Worm (Caenorhabditis elegans) whole organism, L2 larva: ENCODE data around the gene W02B12.13.

ENCODE experiments used
- C34F6.9 ChIP-seq: fragments of 150-350 bp; optimal IDR thresholded peaks from 2 replicates; lab custom pipeline; 2014; ENCODE audit warnings: missing biosample characterization, missing genetic modification characterization
- F13H6.1 ChIP-seq: sonication (generic microtip); optimal IDR thresholded peaks from 2 replicates; lab custom pipeline; 2016; ENCODE audit warnings: missing genetic modification characterization, missing compliant biosample characterization
- R02D3.7 ChIP-seq: fragments of 150-350 bp; optimal IDR thresholded peaks from 2 replicates; lab custom pipeline; 2014; ENCODE audit warnings: missing biosample characterization, missing genetic modification characterization
- Y55F3AM.14 ChIP-seq: fragments of 200-800 bp; sonication (Bioruptor generic); optimal IDR thresholded peaks from 2 replicates; lab custom pipeline; 2018; ENCODE audit warnings: mild to moderate bottlenecking, missing genetic modification characterization, missing compliant biosample characterization
- ZK546.5 ChIP-seq: sonication (generic microtip); optimal IDR thresholded peaks from 2 replicates; lab custom pipeline; 2017; ENCODE audit warnings: missing biosample characterization, missing genetic modification characterization
- alr-1 ChIP-seq: fragments of 150-350 bp; optimal IDR thresholded peaks from 2 replicates; lab custom pipeline; 2014; ENCODE audit warnings: missing biosample characterization, missing genetic modification characterization
- aly-2 ChIP-seq: fragments of 150-350 bp; optimal IDR thresholded peaks from 2 replicates; lab custom pipeline; 2014; ENCODE audit warnings: missing biosample characterization, missing genetic modification characterization
- ama-1 ChIP-seq: fragments of 150-350 bp; optimal IDR thresholded peaks from 2 replicates; lab custom pipeline; 2018; ENCODE audit warnings: inconsistent platforms
- blmp-1 ChIP-seq: sonication (generic microtip); optimal IDR thresholded peaks from 2 replicates; lab custom pipeline; 2017; ENCODE audit warnings: missing genetic modification characterization, mild to moderate bottlenecking, missing compliant biosample characterization, antibody characterized with exemption, moderate library complexity; ENCODE audit not compliant: insufficient read depth
- ceh-16 ChIP-seq: fragments of 150-350 bp; optimal IDR thresholded peaks from 2 replicates; lab custom pipeline; 2014; ENCODE audit warnings: missing biosample characterization, missing genetic modification characterization
- ceh-82 ChIP-seq: fragments of 150-350 bp; optimal IDR thresholded peaks from 2 replicates; lab custom pipeline; 2014; ENCODE audit warnings: missing biosample characterization, missing genetic modification characterization
- crh-2 ChIP-seq: sonication (generic microtip); optimal IDR thresholded peaks from 2 replicates; lab custom pipeline; 2017; ENCODE audit warnings: missing biosample characterization, missing genetic modification characterization
- dmd-4 ChIP-seq: sonication (generic microtip); optimal IDR thresholded peaks from 2 replicates; lab custom pipeline; 2017; ENCODE audit warnings: missing biosample characterization, missing genetic modification characterization
- egl-27 ChIP-seq: sonication (generic microtip); optimal IDR thresholded peaks from 3 replicates; lab custom pipeline; 2017; ENCODE audit warnings: missing biosample characterization, missing genetic modification reagents, missing genetic modification characterization
- elt-1 ChIP-seq: fragments of 150-350 bp; optimal IDR thresholded peaks from 2 replicates; lab custom pipeline; 2014; ENCODE audit warnings: missing biosample characterization, missing genetic modification characterization
- elt-3 ChIP-seq: sonication (generic microtip); optimal IDR thresholded peaks from 2 replicates; lab custom pipeline; 2017; ENCODE audit warnings: missing biosample characterization, missing genetic modification characterization
- fos-1 ChIP-seq: fragments of 150-350 bp; optimal IDR thresholded peaks from 2 replicates; lab custom pipeline; 2014; ENCODE audit warnings: missing biosample characterization, missing genetic modification characterization
- gmeb-1 ChIP-seq: fragments of 150-350 bp; optimal IDR thresholded peaks from 2 replicates; lab custom pipeline; 2014; ENCODE audit warnings: missing biosample characterization, missing genetic modification characterization
- lin-11 ChIP-seq: fragments of 150-350 bp; sonication (generic microtip); optimal IDR thresholded peaks from 2 replicates; lab custom pipeline; 2014; ENCODE audit warnings: missing biosample characterization, missing genetic modification characterization, inconsistent platforms, mixed read lengths
- lin-13 ChIP-seq: fragments of 150-350 bp; optimal IDR thresholded peaks from 2 replicates; lab custom pipeline; 2014; ENCODE audit warnings: missing biosample characterization, missing genetic modification reagents, missing genetic modification characterization
- lin-39 ChIP-seq: fragments of 150-350 bp; optimal IDR thresholded peaks from 2 replicates; lab custom pipeline; 2014; ENCODE audit warnings: missing biosample characterization, missing genetic modification reagents, missing genetic modification characterization
- lsy-2 ChIP-seq, 2 experiments: fragments of 150-350 bp in 1 of 2; sonication (generic microtip) in 1 of 2; optimal IDR thresholded peaks; 2 replicates each; lab custom pipeline; 2014 to 2017; ENCODE audit warnings: missing biosample characterization in 2 of 2, missing genetic modification characterization in 2 of 2
- mab-5 ChIP-seq: fragments of 150-350 bp; optimal IDR thresholded peaks from 2 replicates; lab custom pipeline; 2014; ENCODE audit warnings: missing biosample characterization, missing genetic modification characterization
- mbf-1 ChIP-seq: sonication (generic microtip); optimal IDR thresholded peaks from 2 replicates; lab custom pipeline; 2017; ENCODE audit warnings: missing biosample characterization, missing genetic modification characterization
- mdl-1 ChIP-seq, 2 experiments: fragments of 150-350 bp in 1 of 2; sonication (generic microtip) in 1 of 2; optimal IDR thresholded peaks; 2 replicates each; lab custom pipeline; 2017; ENCODE audit warnings: missing biosample characterization in 2 of 2, missing genetic modification characterization in 2 of 2
- nhr-10 ChIP-seq: sonication (generic microtip); optimal IDR thresholded peaks from 2 replicates; lab custom pipeline; 2017; ENCODE audit warnings: missing biosample characterization, missing genetic modification characterization
- nhr-11 ChIP-seq: fragments of 150-350 bp; optimal IDR thresholded peaks from 2 replicates; lab custom pipeline; 2014; ENCODE audit warnings: missing biosample characterization, missing genetic modification characterization
- nhr-12 ChIP-seq: fragments of 150-350 bp; optimal IDR thresholded peaks from 2 replicates; lab custom pipeline; 2014; ENCODE audit warnings: missing biosample characterization, missing genetic modification characterization
- nhr-129 ChIP-seq: fragments of 150-350 bp; optimal IDR thresholded peaks from 2 replicates; lab custom pipeline; 2014; ENCODE audit warnings: missing biosample characterization, missing genetic modification characterization
- nhr-21 ChIP-seq: fragments of 150-350 bp; optimal IDR thresholded peaks from 2 replicates; lab custom pipeline; 2014; ENCODE audit warnings: missing biosample characterization, missing genetic modification characterization
- nhr-23 ChIP-seq: fragments of 150-350 bp; optimal IDR thresholded peaks from 2 replicates; lab custom pipeline; 2014; ENCODE audit warnings: missing biosample characterization, missing genetic modification reagents, missing genetic modification characterization
- nhr-237 ChIP-seq: fragments of 150-350 bp; optimal IDR thresholded peaks from 2 replicates; lab custom pipeline; 2014; ENCODE audit warnings: missing biosample characterization, missing genetic modification characterization
- nhr-25 ChIP-seq: fragments of 150-350 bp; sonication (generic microtip); optimal IDR thresholded peaks from 3 replicates; lab custom pipeline; 2014; ENCODE audit warnings: missing biosample characterization, missing genetic modification characterization
- nhr-6 ChIP-seq: fragments of 150-350 bp; optimal IDR thresholded peaks from 2 replicates; lab custom pipeline; 2014; ENCODE audit warnings: missing biosample characterization, missing genetic modification characterization
- nhr-77 ChIP-seq: fragments of 150-350 bp; optimal IDR thresholded peaks from 2 replicates; lab custom pipeline; 2014; ENCODE audit warnings: missing biosample characterization, missing genetic modification characterization
- peb-1 ChIP-seq: fragments of 150-350 bp; optimal IDR thresholded peaks from 2 replicates; lab custom pipeline; 2014; ENCODE audit warnings: missing biosample characterization, missing genetic modification characterization
- sem-4 ChIP-seq: fragments of 150-350 bp; optimal IDR thresholded peaks from 2 replicates; lab custom pipeline; 2014; ENCODE audit warnings: missing biosample characterization, missing genetic modification reagents, missing genetic modification characterization
- skn-1 ChIP-seq: sonication (generic microtip); optimal IDR thresholded peaks from 2 replicates; lab custom pipeline; 2017; ENCODE audit warnings: missing biosample characterization, missing genetic modification characterization
- sma-3 ChIP-seq: sonication (generic microtip); optimal IDR thresholded peaks from 2 replicates; lab custom pipeline; 2016; ENCODE audit warnings: missing genetic modification reagents, missing genetic modification characterization, missing compliant biosample characterization
- sma-9 ChIP-seq, 2 experiments: fragments of 150-350 bp in 1 of 2; sonication (generic microtip) in 1 of 2; optimal IDR thresholded peaks; 2 replicates each; lab custom pipeline; 2014 to 2016; ENCODE audit warnings: missing genetic modification characterization in 2 of 2, mild to moderate bottlenecking in 1 of 2, missing biosample characterization in 1 of 2, missing compliant biosample characterization in 1 of 2, missing genetic modification reagents in 1 of 2, moderate library complexity in 1 of 2
- snpc-4 ChIP-seq: fragments of 150-350 bp; optimal IDR thresholded peaks from 2 replicates; lab custom pipeline; 2014; ENCODE audit warnings: missing biosample characterization, missing genetic modification characterization
- unc-39 ChIP-seq: fragments of 150-350 bp; optimal IDR thresholded peaks from 2 replicates; lab custom pipeline; 2014; ENCODE audit warnings: missing biosample characterization, missing genetic modification characterization
- unc-55 ChIP-seq: fragments of 150-350 bp; sonication (generic microtip); optimal IDR thresholded peaks from 3 replicates; lab custom pipeline; 2014; ENCODE audit warnings: missing biosample characterization, missing genetic modification reagents, missing genetic modification characterization
- unc-62 ChIP-seq: fragments of 150-350 bp; optimal IDR thresholded peaks from 2 replicates; lab custom pipeline; 2014; ENCODE audit warnings: missing biosample characterization, missing genetic modification reagents, missing genetic modification characterization
- zag-1 ChIP-seq: fragments of 150-350 bp; optimal IDR thresholded peaks from 2 replicates; lab custom pipeline; 2014; ENCODE audit warnings: missing biosample characterization, missing genetic modification characterization
- ztf-1 ChIP-seq: fragments of 200-800 bp; sonication (Bioruptor generic); conservative IDR thresholded peaks from 2 replicates; pipeline ENCODE4 v1.3.6; 2022; ENCODE audit warnings: missing genetic modification characterization, missing compliant biosample characterization
- ztf-11 ChIP-seq: sonication (generic microtip); optimal IDR thresholded peaks from 2 replicates; lab custom pipeline; 2017; ENCODE audit warnings: missing biosample characterization, missing genetic modification characterization
- ztf-4 ChIP-seq: fragments of 150-350 bp; optimal IDR thresholded peaks from 2 replicates; lab custom pipeline; 2014; ENCODE audit warnings: missing biosample characterization, missing genetic modification characterization

The W02B12.13 gene

DNA sequence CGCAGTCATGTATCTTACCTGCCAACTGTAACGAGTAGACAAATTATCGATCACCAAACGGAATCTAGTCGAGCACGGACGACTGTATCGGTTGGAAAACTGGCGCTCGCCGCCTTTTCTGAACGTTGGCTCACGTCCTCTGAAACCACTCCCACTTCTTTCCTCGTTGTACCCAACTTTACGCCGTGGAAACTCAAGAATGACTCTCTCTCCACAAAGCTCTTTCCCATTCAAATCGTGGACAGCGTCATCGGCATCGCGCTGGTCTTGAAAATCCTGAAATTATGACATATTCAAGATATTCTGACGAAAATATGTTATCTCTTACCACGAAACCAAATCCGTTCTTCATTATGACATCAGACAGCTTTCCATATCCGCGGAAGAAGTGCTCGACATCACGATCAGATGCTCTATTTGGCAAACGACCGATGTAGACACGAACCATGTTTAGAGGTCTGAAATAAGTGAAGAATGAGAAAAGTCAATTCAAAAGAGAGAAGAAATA, 7.5 kb downstream of the W02B12.13 start, which contains the start of gene rsp-2:
rsp-2 (minus strand) TSS at position 458 of the 508 bp plus-strand sequence.
- TF ChIP-seq unc-55 (no peak), nhr-12 (tag; lab: Kevin White, UChicago) (no peak), dmd-4 (tag; lab: Kevin White, UChicago) (no peak), F13H6.1 (no peak), nhr-25 (tag; lab: Kevin White, UChicago) (no peak), nhr-6 (tag; lab: Kevin White, UChicago) (no peak), lsy-2 (tag; optimal IDR thresholded peaks at IDR 0.05; lab: Kevin White, UChicago) (no peak), nhr-77 (tag; lab: Kevin White, UChicago) (no peak), fos-1 (tag; lab: Kevin White, UChicago) (no peak), ZK546.5 (tag; lab: Kevin White, UChicago) (no peak), elt-3 (no peak), nhr-10 (no peak), Y55F3AM.14 (GFP tag; lab: Kevin White, UChicago) (no peak), nhr-11 (no peak), nhr-237 (tag; lab: Kevin White, UChicago) (no peak), ceh-82 (tag; lab: Kevin White, UChicago) (no peak), snpc-4 (tag; lab: Kevin White, UChicago) (no peak), egl-27 (tag; lab: Kevin White, UChicago) (no peak), lin-13 (no peak)

DNA sequence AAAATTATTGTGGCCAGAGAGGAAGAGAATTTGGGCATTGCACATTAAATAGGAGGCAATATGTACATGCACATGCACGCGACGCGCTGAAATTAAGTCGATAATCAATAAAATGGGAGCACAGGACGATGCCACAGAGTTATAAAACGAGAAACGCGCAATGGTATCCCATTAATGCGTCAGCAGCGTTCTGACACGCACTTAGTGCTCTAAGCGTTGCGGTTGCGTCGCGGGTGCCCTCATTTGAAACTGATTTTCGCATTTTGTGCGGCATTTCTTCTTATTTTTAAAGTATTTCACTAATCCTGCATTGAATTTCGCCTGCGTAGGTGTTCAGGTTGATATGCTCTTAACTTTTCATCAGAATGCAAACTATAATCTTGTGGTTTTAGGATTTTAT, 8.0 kb downstream of the W02B12.13 start, which contains the start of gene rsp-1:
rsp-1 (plus strand) TSS at position 338 of the 400 bp plus-strand sequence.
- TF ChIP-seq lsy-2 (tag; optimal IDR thresholded peaks at IDR 0.05; lab: Kevin White, UChicago) (peak; percentile 84 to 94), zag-1 (tag; lab: Kevin White, UChicago) (peak; percentile 60), nhr-12 (tag; lab: Kevin White, UChicago) (no peak), crh-2 (tag; lab: Kevin White, UChicago) (peak; percentile 92), nhr-77 (tag; lab: Kevin White, UChicago) (no peak), F13H6.1 (peak; percentile 90), elt-3 (no peak), nhr-11 (no peak), ceh-82 (tag; lab: Kevin White, UChicago) (peak; percentile 30), mdl-1 (tag; optimal IDR thresholded peaks at IDR 0.05; lab: Kevin White, UChicago) (peak in 1 of 2 experiments; percentile 74), peb-1 (tag; lab: Kevin White, UChicago) (no peak), ztf-4 (tag; lab: Kevin White, UChicago) (peak; percentile 74), mab-5 (tag; lab: Kevin White, UChicago) (peak; percentile 89), dmd-4 (tag; lab: Kevin White, UChicago) (no peak), sma-3 (GFP tag; lab: Kevin White, UChicago) (peak; percentile 84), unc-62 (GFP tag; lab: Kevin White, UChicago) (no peak), nhr-129 (peak; percentile 92), alr-1 (tag; lab: Kevin White, UChicago) (no peak), snpc-4 (tag; lab: Kevin White, UChicago) (peak; percentile 87), egl-27 (tag; lab: Kevin White, UChicago) (peak; percentile 73), elt-1 (tag; lab: Kevin White, UChicago) (no peak), lin-13 (peak; percentile 91), unc-39 (tag; lab: Kevin White, UChicago) (no peak), blmp-1 (peak; percentile 48), ZK546.5 (tag; lab: Kevin White, UChicago) (no peak), ama-1 (lab: Kevin White, UChicago) (peak; percentile 76), Y55F3AM.14 (GFP tag; lab: Kevin White, UChicago) (peak; percentile 27), fos-1 (tag; lab: Kevin White, UChicago) (peak; percentile 84), nhr-10 (no peak), C34F6.9 (tag; lab: Kevin White, UChicago) (peak; percentile 97), nhr-237 (tag; lab: Kevin White, UChicago) (peak; percentile 43), skn-1 (tag; lab: Kevin White, UChicago) (no peak), nhr-25 (tag; lab: Kevin White, UChicago) (peak; percentile 82), ztf-11 (tag; lab: Kevin White, UChicago) (no peak), mbf-1 (tag; lab: Kevin White, UChicago) (no peak), unc-55 (peak; percentile 95), nhr-23 (tag; lab: Kevin White, UChicago) (no peak), nhr-6 (tag; lab: Kevin White, UChicago) (peak; percentile 74), ceh-16 (peak; percentile 39), nhr-21 (tag; lab: Kevin White, UChicago) (peak; percentile 87), sma-9 (GFP tag; optimal IDR thresholded peaks at IDR 0.05; lab: Kevin White, UChicago) (peak; percentile 95), sma-9 (tag; optimal IDR thresholded peaks at IDR 0.05; lab: Kevin White, UChicago) (no peak), lin-39 (tag; lab: Kevin White, UChicago) (no peak), lin-11 (tag; lab: Kevin White, UChicago) (peak; percentile 82), gmeb-1 (tag; lab: Kevin White, UChicago) (peak; percentile 90), sem-4 (tag; lab: Kevin White, UChicago) (peak; percentile 79), aly-2 (tag; lab: Kevin White, UChicago) (no peak), ztf-1 (GFP tag; lab: Robert Waterston, UW) (no peak), R02D3.7 (tag; lab: Kevin White, UChicago) (peak; percentile 67)
- TF ChIP-seq, all 48 proteins: peak for 29
